Fruit fly (Drosophila melanogaster): ENCODE measurements around the gene CG13875.

CG13875 gene

DNA sequence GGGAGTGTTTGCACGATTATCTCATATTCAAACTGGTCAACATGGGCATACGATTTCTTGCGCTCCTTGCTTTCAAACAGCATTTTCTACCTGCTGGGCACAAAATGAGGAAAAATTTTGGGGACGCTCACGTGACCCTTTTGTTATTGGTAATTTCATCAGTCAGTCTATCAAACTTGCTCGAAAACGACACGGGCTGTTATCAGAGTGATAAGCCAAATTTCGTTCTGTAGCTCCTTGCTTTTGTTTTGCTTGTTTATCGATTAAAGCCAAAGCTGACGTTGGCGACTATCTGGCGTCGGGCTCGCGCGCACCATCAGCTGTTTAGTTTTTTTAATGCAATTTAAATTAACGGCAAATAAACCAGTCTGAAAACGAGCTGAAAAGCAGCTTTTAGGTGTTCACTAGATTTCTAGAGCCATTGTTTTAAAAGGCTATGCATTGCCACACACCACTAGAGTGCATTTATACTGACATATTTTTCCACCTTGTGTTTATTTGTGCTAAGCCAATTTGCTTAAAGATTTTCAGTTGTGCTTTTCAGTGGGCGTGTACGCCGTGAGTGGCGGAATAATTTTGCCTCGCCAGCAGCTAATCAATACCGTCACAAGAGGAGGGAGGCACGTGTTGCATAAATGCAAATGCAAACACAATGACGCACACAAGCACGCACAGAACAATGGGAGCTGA lies 43.0 kb upstream of the CG13875 start (continued):
- TF ChIP-seq ewg (GFP tag; optimal IDR thresholded peaks at IDR 0.05) = no peak
- TF ChIP-seq CG10462 (GFP tag; optimal IDR thresholded peaks at IDR 0.05) = no peak
- 0 out of 2 replicates have a peak, but pooled peaks have one; percentile 7 for TF ChIP-seq Xrp1 (GFP tag; IDR thresholded peaks at IDR 0.05)
- peak; percentile 25 for TF ChIP-seq sug (tag; optimal IDR thresholded peaks at IDR 0.05)
- TF ChIP-seq CG2202 (tag; optimal IDR thresholded peaks at IDR 0.05) = no peak
- TF ChIP-seq bsh (GFP tag; optimal IDR thresholded peaks at IDR 0.05) = no peak
- no peak for TF ChIP-seq CG1647 (GFP tag; optimal IDR thresholded peaks at IDR 0.05)
- TF ChIP-seq CG17612 (GFP tag; IDR thresholded peaks at IDR 0.05) = no peak
- no peak for TF ChIP-seq shn (GFP tag; optimal IDR thresholded peaks at IDR 0.05)
- no peak for TF ChIP-seq nmo (GFP tag; optimal IDR thresholded peaks at IDR 0.05)
- peak; percentile 8; the same call in 1 of the 2 replicates for TF ChIP-seq ara (GFP tag; IDR thresholded peaks at IDR 0.05)
- no peak for TF ChIP-seq Atf3 (GFP tag; optimal IDR thresholded peaks at IDR 0.05)
- TF ChIP-seq az2 (GFP tag; optimal IDR thresholded peaks at IDR 0.05) = no peak
- no peak for TF ChIP-seq dpn (GFP tag; optimal IDR thresholded peaks at IDR 0.05)
- peak; percentile 25; the same call in 1 of the 2 replicates for TF ChIP-seq sob (GFP tag; IDR thresholded peaks at IDR 0.05)
- TF ChIP-seq D19A (tag; optimal IDR thresholded peaks at IDR 0.05) = no peak
- no peak for TF ChIP-seq Bteb2 (GFP tag; optimal IDR thresholded peaks at IDR 0.05)
- no peak for TF ChIP-seq unpg (GFP tag; optimal IDR thresholded peaks at IDR 0.05)
- no peak for TF ChIP-seq ttk (GFP tag; IDR thresholded peaks at IDR 0.05)
- TF ChIP-seq CG10366 (GFP tag; IDR thresholded peaks at IDR 0.05) = no peak
- TF ChIP-seq repo (GFP tag; optimal IDR thresholded peaks at IDR 0.05) = no peak
- TF ChIP-seq Lhr (GFP tag; optimal IDR thresholded peaks at IDR 0.05) = no peak
- no peak for TF ChIP-seq tna (GFP tag; IDR thresholded peaks at IDR 0.05; ENCODE audit: partially characterized antibody)
- peak; percentile 44 for TF ChIP-seq mirr (GFP tag; optimal IDR thresholded peaks at IDR 0.05)
- no peak for TF ChIP-seq slp2 (GFP tag; optimal IDR thresholded peaks at IDR 0.05)
- no peak for TF ChIP-seq Hr39 (optimal IDR thresholded peaks at IDR 0.05)
- no peak for TF ChIP-seq Fer2 (tag; optimal IDR thresholded peaks at IDR 0.05)
- TF ChIP-seq exex (tag; optimal IDR thresholded peaks at IDR 0.05) = peak; percentile 72
- no peak for TF ChIP-seq E2f1 (GFP tag; IDR thresholded peaks at IDR 0.05)
- TF ChIP-seq kni (GFP tag; optimal IDR thresholded peaks at IDR 0.05) = no peak
- TF ChIP-seq CG2120 (GFP tag; optimal IDR thresholded peaks at IDR 0.05) = no peak
- TF ChIP-seq ato (GFP tag; IDR thresholded peaks at IDR 0.05; ENCODE audit: partially characterized antibody) = no peak
- no peak for TF ChIP-seq dm (GFP tag; optimal IDR thresholded peaks at IDR 0.05)
- TF ChIP-seq Ada2b (GFP tag; IDR thresholded peaks at IDR 0.05) = no peak
- no peak for TF ChIP-seq trh (GFP tag; optimal IDR thresholded peaks at IDR 0.05)
- TF ChIP-seq Ptx1 (GFP tag; IDR thresholded peaks at IDR 0.05) = no peak
- no peak for TF ChIP-seq peb (GFP tag; IDR thresholded peaks at IDR 0.05)
- TF ChIP-seq ems (GFP tag; optimal IDR thresholded peaks at IDR 0.05) = no peak
- TF ChIP-seq CG11247 (GFP tag; IDR thresholded peaks at IDR 0.05) = no peak
- no peak for TF ChIP-seq CG9215 (GFP tag; IDR thresholded peaks at IDR 0.05)
- TF ChIP-seq MESR4 (GFP tag; optimal IDR thresholded peaks at IDR 0.05) = no peak
- no peak for TF ChIP-seq da (GFP tag; optimal IDR thresholded peaks at IDR 0.05)
- TF ChIP-seq CG8388 (GFP tag; optimal IDR thresholded peaks at IDR 0.05) = no peak
- no peak for TF ChIP-seq lmd (GFP tag; IDR thresholded peaks at IDR 0.05)
- TF ChIP-seq sisA (GFP tag; IDR thresholded peaks at IDR 0.05) = no peak
- TF ChIP-seq pb (GFP tag; optimal IDR thresholded peaks at IDR 0.05) = no peak
- no peak for TF ChIP-seq CG13123 (GFP tag; optimal IDR thresholded peaks at IDR 0.05)
- no peak for TF ChIP-seq CG2678 (tag; optimal IDR thresholded peaks at IDR 0.05)
- TF ChIP-seq fd64A (GFP tag; optimal IDR thresholded peaks at IDR 0.05) = peak; percentile 22
- TF ChIP-seq croc (GFP tag; conservative IDR thresholded peaks at IDR 0.05) = no peak
- no peak for TF ChIP-seq CG6813 (GFP tag; optimal IDR thresholded peaks at IDR 0.05)

Measured in whole organism, embryonic.